Worm (Caenorhabditis elegans): ENCODE data around the gene srw-15.

Gene srw-15

DNA sequence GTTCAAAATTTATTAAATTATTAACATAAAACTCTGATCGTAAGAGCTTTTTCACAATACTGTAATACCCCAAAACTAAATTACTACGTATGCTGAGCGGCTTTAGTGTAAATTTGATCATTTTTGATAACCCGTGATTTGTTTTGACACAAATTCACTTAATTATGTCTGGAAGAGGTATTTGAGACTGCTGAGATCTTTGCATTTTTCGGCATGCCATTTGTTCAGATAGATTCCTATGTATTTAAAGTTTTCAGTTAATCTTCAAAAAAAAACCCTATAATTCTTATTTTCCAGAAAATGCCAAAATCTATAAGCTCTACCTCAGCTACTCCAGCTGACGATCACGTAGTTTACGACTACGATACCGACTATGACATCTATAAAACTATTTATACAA, at the start of gene srw-15:
TSS of gene srw-15 (plus strand) at position 301 of the 400 bp plus-strand sequence.
- TF ChIP-seq ahr-1 (tag; optimal IDR thresholded peaks at IDR 0.05) (no peak), ztf-16 (tag; optimal IDR thresholded peaks at IDR 0.05) (no peak), K02D7.2 (tag; optimal IDR thresholded peaks at IDR 0.05) (no peak), nhr-232 (tag; optimal IDR thresholded peaks at IDR 0.05) (no peak), ttx-3 (tag; optimal IDR thresholded peaks at IDR 0.05) (no peak), pros-1 (tag; optimal IDR thresholded peaks at IDR 0.05) (no peak), unc-42 (tag; optimal IDR thresholded peaks at IDR 0.05) (no peak)

DNA sequence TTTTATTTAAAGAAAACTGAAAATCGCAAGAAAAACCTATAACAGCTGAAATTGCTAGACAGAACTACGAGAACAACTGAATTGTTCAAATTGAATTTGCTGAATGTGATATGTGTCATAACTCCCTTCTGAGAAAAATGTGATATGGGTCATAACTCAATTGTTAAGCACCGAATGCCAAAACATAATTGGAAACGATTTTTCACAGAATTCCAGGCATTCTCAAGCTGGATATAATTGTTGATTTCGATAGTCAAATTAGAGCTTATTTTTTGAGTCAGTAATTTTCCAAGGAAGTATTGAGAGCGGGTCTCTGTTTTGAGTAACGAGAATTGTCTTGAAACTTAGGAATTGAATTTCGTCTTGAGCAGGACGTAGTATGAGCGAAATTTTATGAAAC, 48.4 kb upstream of the srw-15 start:
- TF ChIP-seq nhr-232 (tag; optimal IDR thresholded peaks at IDR 0.05) (no peak), ceh-6 (GFP tag; optimal IDR thresholded peaks at IDR 0.05) (no peak), nhr-11 (tag; optimal IDR thresholded peaks at IDR 0.05) (no peak), ceh-18 (tag; optimal IDR thresholded peaks at IDR 0.05) (no peak), fkh-6 (tag; optimal IDR thresholded peaks at IDR 0.05) (no peak), ceh-34 (tag; optimal IDR thresholded peaks at IDR 0.05) (no peak), che-1 (tag; optimal IDR thresholded peaks at IDR 0.05) (no peak), hlh-30 (tag; optimal IDR thresholded peaks at IDR 0.05; ENCODE audit: insufficient read depth) (no peak), pha-4 (tag; optimal IDR thresholded peaks at IDR 0.05) (no peak), eyg-1 (tag; optimal IDR thresholded peaks at IDR 0.05) (no peak)

DNA sequence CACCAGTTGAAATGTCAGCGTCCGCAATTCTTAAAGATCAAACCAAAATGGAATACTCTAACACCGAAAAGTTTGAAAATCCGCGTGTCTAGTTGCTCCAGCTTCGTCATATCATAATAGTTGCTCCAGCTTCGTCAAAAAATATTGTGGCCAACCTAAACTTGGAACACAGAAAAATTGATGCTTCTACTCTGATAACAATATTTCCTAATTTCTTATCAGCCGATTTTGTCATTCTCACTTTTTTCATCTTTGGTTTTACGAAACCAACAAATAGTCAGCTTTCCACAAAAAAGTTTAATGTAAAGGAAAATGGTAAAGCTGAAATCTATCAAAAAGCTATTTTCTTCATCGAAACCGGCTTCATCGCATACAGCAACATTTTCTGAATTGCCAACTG, 47.9 kb upstream of the srw-15 start, which contains the start of gene fbxa-84:
TSS of gene fbxa-84 (plus strand) at position 34 of the 400 bp plus-strand sequence.
- no peak for TF ChIP-seq pros-1 (tag; optimal IDR thresholded peaks at IDR 0.05)
- no peak for TF ChIP-seq pqm-1 (tag; optimal IDR thresholded peaks at IDR 0.05)
- TF ChIP-seq K02D7.2 (tag; optimal IDR thresholded peaks at IDR 0.05): no peak
- TF ChIP-seq C38D4.7 (GFP tag; optimal IDR thresholded peaks at IDR 0.05): no peak
- no peak for TF ChIP-seq tbx-7 (tag; optimal IDR thresholded peaks at IDR 0.05)
- no peak for TF ChIP-seq ceh-24 (tag; optimal IDR thresholded peaks at IDR 0.05)
- no peak for TF ChIP-seq C08G9.2 (tag; optimal IDR thresholded peaks at IDR 0.05)
- TF ChIP-seq madf-2 (tag; optimal IDR thresholded peaks at IDR 0.05): no peak
- no peak for TF ChIP-seq ceh-2 (tag; optimal IDR thresholded peaks at IDR 0.05)
- no peak for TF ChIP-seq ceh-9 (tag; optimal IDR thresholded peaks at IDR 0.05)
- TF ChIP-seq fax-1 (tag; optimal IDR thresholded peaks at IDR 0.05): no peak
- no peak for TF ChIP-seq ceh-6 (GFP tag; optimal IDR thresholded peaks at IDR 0.05)
- TF ChIP-seq sdc-2 (tag; optimal IDR thresholded peaks at IDR 0.05): no peak
- no peak for TF ChIP-seq unc-3 (GFP tag; conservative IDR thresholded peaks at IDR 0.05)
- no peak for TF ChIP-seq unc-3 (tag; optimal IDR thresholded peaks at IDR 0.05)
- TF ChIP-seq fkh-10 (GFP tag; optimal IDR thresholded peaks at IDR 0.05): no peak
- TF ChIP-seq pax-1 (tag; optimal IDR thresholded peaks at IDR 0.05): no peak
- no peak for TF ChIP-seq ceh-19 (GFP tag; optimal IDR thresholded peaks at IDR 0.05)

DNA sequence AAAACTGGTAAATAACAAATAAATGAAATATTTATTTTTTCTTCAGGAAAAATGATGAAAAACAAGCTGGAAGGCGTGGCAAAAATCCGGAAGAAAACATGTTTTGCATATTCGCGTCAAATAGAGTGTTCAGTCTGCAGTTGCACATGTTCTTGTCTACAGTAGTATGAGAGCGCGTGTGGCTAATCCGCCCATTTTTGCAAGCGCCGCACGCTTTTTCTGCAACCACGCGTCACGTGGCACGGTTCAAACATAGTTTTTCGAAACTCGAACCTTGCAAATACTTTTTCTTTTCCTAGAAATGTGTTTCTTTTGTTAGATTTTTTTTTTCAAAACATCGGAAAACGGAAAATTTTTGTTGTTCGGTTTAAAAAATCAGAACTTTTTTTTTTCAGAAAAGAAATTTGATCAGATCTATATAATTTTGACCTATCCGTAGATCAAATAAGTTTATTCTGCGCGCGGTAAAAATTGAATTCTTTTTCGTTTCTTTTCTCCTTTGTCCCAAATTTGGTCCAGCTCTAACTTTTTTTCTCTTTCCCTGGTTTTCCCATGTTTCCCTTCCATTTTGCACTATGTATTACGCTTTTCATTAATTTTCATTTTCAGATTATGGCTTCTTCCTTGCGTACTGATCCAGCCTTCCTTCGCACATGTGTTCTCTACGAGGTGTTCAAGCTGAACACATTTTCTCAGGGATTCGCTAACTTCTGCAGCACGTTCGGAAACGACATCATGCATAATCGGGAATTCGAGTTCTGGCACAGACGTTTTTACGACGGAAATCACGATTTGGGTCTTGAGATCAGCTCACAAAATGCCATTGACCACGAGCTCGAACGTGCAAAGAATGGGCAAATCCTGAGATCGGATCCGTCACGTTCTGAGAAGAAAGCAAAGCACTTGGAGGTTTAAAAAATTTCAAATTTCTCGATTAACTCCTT, 46.0 kb upstream of the srw-15 start, which contains the start of gene Y75B12B.1:
TSS of gene Y75B12B.1 (plus strand) at position 603 of the 944 bp plus-strand sequence.
- no peak for TF ChIP-seq hlh-30 (tag; optimal IDR thresholded peaks at IDR 0.05; ENCODE audit: insufficient read depth)
- no peak for TF ChIP-seq unc-86 (tag; optimal IDR thresholded peaks at IDR 0.05)
- no peak for TF ChIP-seq pag-3 (tag; optimal IDR thresholded peaks at IDR 0.05; ENCODE audit: borderline replicate concordance)
- TF ChIP-seq sox-2 (GFP tag; IDR thresholded peaks at IDR 0.05): no peak
- TF ChIP-seq pros-1 (tag; optimal IDR thresholded peaks at IDR 0.05): no peak
- TF ChIP-seq ceh-2 (tag; optimal IDR thresholded peaks at IDR 0.05): no peak
- no peak for TF ChIP-seq tbx-2 (tag; optimal IDR thresholded peaks at IDR 0.05)
- TF ChIP-seq C38D4.7 (GFP tag; optimal IDR thresholded peaks at IDR 0.05): no peak
- no peak for TF ChIP-seq ama-1 (optimal IDR thresholded peaks at IDR 0.05)
- no peak for TF ChIP-seq K09A11.1 (tag; optimal IDR thresholded peaks at IDR 0.05; ENCODE audit: insufficient read depth)
- no peak for TF ChIP-seq Y22D7AL.16 (tag; optimal IDR thresholded peaks at IDR 0.05)
- no peak for TF ChIP-seq mec-3 (tag; optimal IDR thresholded peaks at IDR 0.05; ENCODE audit: borderline replicate concordance)
- TF ChIP-seq ref-2 (tag; optimal IDR thresholded peaks at IDR 0.05): no peak
- TF ChIP-seq gmeb-2 (tag; optimal IDR thresholded peaks at IDR 0.05): no peak
- TF ChIP-seq ceh-24 (tag; optimal IDR thresholded peaks at IDR 0.05): no peak
- TF ChIP-seq ttx-3 (tag; optimal IDR thresholded peaks at IDR 0.05): no peak
